Fruit fly (Drosophila melanogaster) whole organism, embryonic: ENCODE measurements around the gene CG9130.

Source experiments
- Asciz ChIP-seq: fragments of 200-800 bp; sonication (Bioruptor generic); optimal IDR thresholded peaks from 2 replicates; lab custom pipeline; 2017; ENCODE audit warnings: missing biosample characterization, mild to moderate bottlenecking, missing genetic modification characterization, missing genetic modification reagents
- CG10321 ChIP-seq: fragments of 200-800 bp; sonication (Bioruptor generic); IDR thresholded peaks from 2 replicates; pipeline ENCODE4 v1.3.6; 2022; ENCODE audit warnings: missing biosample characterization, missing genetic modification characterization
- CG10543 ChIP-seq: fragments of 200-800 bp; sonication (Bioruptor generic); optimal IDR thresholded peaks from 3 replicates; lab custom pipeline; 2017; ENCODE audit warnings: missing biosample characterization, mild to moderate bottlenecking, missing genetic modification characterization, moderate library complexity
- CG13424 ChIP-seq: fragments of 200-800 bp; sonication (Bioruptor generic); optimal IDR thresholded peaks from 2 replicates; lab custom pipeline; 2019; ENCODE audit warnings: missing biosample characterization, mild to moderate bottlenecking, missing genetic modification characterization, moderate library complexity
- CG1647 ChIP-seq: fragments of 200-800 bp; sonication (Bioruptor generic); optimal IDR thresholded peaks from 3 replicates; lab custom pipeline; 2016; ENCODE audit warnings: missing biosample characterization, missing genetic modification characterization
- CG17912 ChIP-seq: fragments of 200-800 bp; sonication (Bioruptor generic); optimal IDR thresholded peaks from 2 replicates; lab custom pipeline; 2018; ENCODE audit warnings: missing biosample characterization, mild to moderate bottlenecking, missing genetic modification characterization
- CG2199 ChIP-seq: fragments of 200-800 bp; sonication (Bioruptor generic); IDR thresholded peaks from 3 replicates; pipeline ENCODE4 v1.3.6; 2022; ENCODE audit warnings: missing biosample characterization, missing genetic modification characterization
- CG31441 ChIP-seq: fragments of 200-800 bp; sonication (Bioruptor generic); IDR thresholded peaks from 2 replicates; pipeline ENCODE4 v1.3.6; 2022; ENCODE audit warnings: missing biosample characterization, missing genetic modification characterization
- CG4328 ChIP-seq: fragments of 200-800 bp; sonication (Bioruptor generic); optimal IDR thresholded peaks from 3 replicates; lab custom pipeline; 2017; ENCODE audit warnings: missing biosample characterization, missing genetic modification reagents, missing genetic modification characterization
- CG7987 ChIP-seq: fragments of 200-800 bp; sonication (Bioruptor generic); optimal IDR thresholded peaks from 2 replicates; lab custom pipeline; 2018; ENCODE audit warnings: missing biosample characterization, mild to moderate bottlenecking, missing genetic modification characterization, moderate library complexity
- CrebB ChIP-seq: fragments of 200-800 bp; sonication (Bioruptor generic); optimal IDR thresholded peaks from 3 replicates; lab custom pipeline; 2018; ENCODE audit warnings: missing biosample characterization, mild to moderate bottlenecking, missing genetic modification characterization
- Deaf1 ChIP-seq: fragments of 200-800 bp; optimal IDR thresholded peaks from 3 replicates; lab custom pipeline; 2019; ENCODE audit warnings: missing biosample characterization, mild to moderate bottlenecking, missing genetic modification characterization, moderate library complexity
- Dip3 ChIP-seq: fragments of 200-800 bp; sonication (Bioruptor generic); optimal IDR thresholded peaks from 3 replicates; lab custom pipeline; 2016; ENCODE audit warnings: missing biosample characterization, missing genetic modification characterization
- Doc2 ChIP-seq: fragments of 200-800 bp; sonication (Bioruptor generic); IDR thresholded peaks from 2 replicates; pipeline ENCODE4 v1.3.6; 2022; ENCODE audit warnings: missing biosample characterization, missing genetic modification characterization
- ERR ChIP-seq: fragments of 200-800 bp; sonication (Bioruptor generic); optimal IDR thresholded peaks from 2 replicates; lab custom pipeline; 2016; ENCODE audit warnings: missing biosample characterization, missing genetic modification characterization
- Gug ChIP-seq: fragments of 200-800 bp; sonication (Bioruptor generic); IDR thresholded peaks from 4 replicates; pipeline ENCODE4 v1.3.6; 2022; ENCODE audit warnings: missing biosample characterization, missing genetic modification characterization
- HmgZ ChIP-seq: fragments of 200-800 bp; sonication (Bioruptor generic); optimal IDR thresholded peaks from 2 replicates; lab custom pipeline; 2018; ENCODE audit warnings: missing biosample characterization, mild to moderate bottlenecking, missing genetic modification characterization
- Hmx ChIP-seq: fragments of 200-800 bp; sonication (Bioruptor generic); optimal IDR thresholded peaks from 2 replicates; lab custom pipeline; 2016; ENCODE audit warnings: missing biosample characterization, missing genetic modification characterization
- Hr39 ChIP-seq: fragments of >200 bp; optimal IDR thresholded peaks from 2 replicates; lab custom pipeline; 2017
- Hr51 ChIP-seq, 2 experiments: fragments of 200-800 bp; sonication (Bioruptor generic); optimal IDR thresholded peaks; 2 replicates in 1 of 2; 3 replicates in 1 of 2; lab custom pipeline; 2016 to 2018; ENCODE audit warnings: missing biosample characterization in 2 of 2, missing genetic modification characterization in 2 of 2, mild to moderate bottlenecking in 1 of 2, moderate library complexity in 1 of 2
- Neu2 ChIP-seq: fragments of 200-800 bp; sonication (Bioruptor generic); optimal IDR thresholded peaks from 3 replicates; lab custom pipeline; 2016; ENCODE audit warnings: missing biosample characterization, missing genetic modification characterization, borderline replicate concordance
- Nf-YC ChIP-seq: fragments of 200-800 bp; optimal IDR thresholded peaks from 3 replicates; lab custom pipeline; 2019; ENCODE audit warnings: missing biosample characterization, mild to moderate bottlenecking, missing genetic modification characterization, moderate library complexity
- NfI ChIP-seq: fragments of 200-800 bp; sonication (Bioruptor generic); optimal IDR thresholded peaks from 3 replicates; lab custom pipeline; 2018; ENCODE audit warnings: missing biosample characterization, mild to moderate bottlenecking, missing genetic modification characterization, moderate library complexity
- Rfx ChIP-seq: fragments of 200-800 bp; sonication (Bioruptor generic); IDR thresholded peaks from 2 replicates; pipeline ENCODE4 v1.3.6; 2022; ENCODE audit warnings: missing biosample characterization, missing genetic modification characterization
- bab2 ChIP-seq: fragments of 200-800 bp; sonication (Bioruptor generic); optimal IDR thresholded peaks from 2 replicates; lab custom pipeline; 2016; ENCODE audit warnings: missing biosample characterization, missing genetic modification characterization
- cato ChIP-seq: fragments of 200-800 bp; sonication (Bioruptor generic); optimal IDR thresholded peaks from 2 replicates; lab custom pipeline; 2016; ENCODE audit warnings: missing biosample characterization, missing genetic modification characterization, borderline replicate concordance
- cg ChIP-seq: fragments of 200-800 bp; sonication (Bioruptor generic); optimal IDR thresholded peaks from 3 replicates; lab custom pipeline; 2019; ENCODE audit warnings: missing biosample characterization, mild to moderate bottlenecking, missing genetic modification characterization, moderate library complexity
- exex ChIP-seq: fragments of 200-800 bp; sonication (Bioruptor generic); optimal IDR thresholded peaks from 4 replicates; lab custom pipeline; 2018; ENCODE audit warnings: missing biosample characterization, mild to moderate bottlenecking, missing genetic modification characterization, moderate library complexity
- fd64A ChIP-seq: fragments of 200-800 bp; sonication (Bioruptor generic); optimal IDR thresholded peaks from 3 replicates; lab custom pipeline; 2018; ENCODE audit warnings: missing biosample characterization, mild to moderate bottlenecking, missing genetic modification characterization
- gce ChIP-seq: fragments of 200-800 bp; sonication (Bioruptor generic); IDR thresholded peaks from 3 replicates; pipeline ENCODE4 v1.3.6; 2022; ENCODE audit warnings: missing biosample characterization, missing genetic modification characterization
- gt ChIP-seq: fragments of 200-800 bp; sonication (Bioruptor generic); IDR thresholded peaks from 2 replicates; pipeline ENCODE4 v1.3.6; 2022; ENCODE audit warnings: missing biosample characterization, missing genetic modification characterization
- kah ChIP-seq: fragments of 200-800 bp; sonication (Bioruptor generic); optimal IDR thresholded peaks from 2 replicates; lab custom pipeline; 2018; ENCODE audit warnings: missing biosample characterization, mild to moderate bottlenecking, missing genetic modification characterization
- kay ChIP-seq: fragments of 200-800 bp; sonication (Bioruptor generic); optimal IDR thresholded peaks from 2 replicates; lab custom pipeline; 2016; ENCODE audit warnings: missing biosample characterization, missing genetic modification characterization
- ken ChIP-seq: fragments of 200-800 bp; sonication (Bioruptor generic); IDR thresholded peaks from 3 replicates; pipeline ENCODE4 v1.3.6; 2022; ENCODE audit warnings: missing biosample characterization, missing genetic modification characterization
- maf-S ChIP-seq: fragments of 200-800 bp; sonication (Bioruptor generic); optimal IDR thresholded peaks from 2 replicates; lab custom pipeline; 2016; ENCODE audit warnings: missing biosample characterization, missing genetic modification characterization
- nerfin-1 ChIP-seq: fragments of 200-800 bp; sonication (Bioruptor generic); optimal IDR thresholded peaks from 3 replicates; lab custom pipeline; 2019; ENCODE audit warnings: missing biosample characterization, mild to moderate bottlenecking, missing genetic modification characterization, moderate library complexity
- nmo ChIP-seq: fragments of 200-800 bp; sonication (Bioruptor generic); optimal IDR thresholded peaks from 2 replicates; lab custom pipeline; 2018; ENCODE audit warnings: missing biosample characterization, mild to moderate bottlenecking, missing genetic modification characterization, moderate library complexity
- scrt ChIP-seq: fragments of 200-800 bp; sonication (Bioruptor generic); optimal IDR thresholded peaks from 2 replicates; lab custom pipeline; 2018; ENCODE audit warnings: missing biosample characterization, mild to moderate bottlenecking, missing genetic modification characterization, moderate library complexity
- sens-2 ChIP-seq: fragments of 200-800 bp; sonication (Bioruptor generic); IDR thresholded peaks from 2 replicates; pipeline ENCODE4 v1.3.6; 2022; ENCODE audit warnings: missing biosample characterization, missing genetic modification characterization
- sim ChIP-seq: fragments of 200-800 bp; sonication (Bioruptor generic); IDR thresholded peaks from 2 replicates; pipeline ENCODE4 v1.3.6; 2022; ENCODE audit warnings: missing biosample characterization, missing genetic modification characterization
- sqz ChIP-seq: fragments of 200-800 bp; sonication (Bioruptor generic); optimal IDR thresholded peaks from 3 replicates; lab custom pipeline; 2018; ENCODE audit warnings: missing biosample characterization, mild to moderate bottlenecking, missing genetic modification characterization
- ssp ChIP-seq: fragments of 200-800 bp; sonication (Bioruptor generic); IDR thresholded peaks from 2 replicates; pipeline ENCODE4 v1.3.6; 2022; ENCODE audit warnings: missing biosample characterization, missing genetic modification characterization
- sug ChIP-seq: fragments of 200-800 bp; optimal IDR thresholded peaks from 2 replicates; lab custom pipeline; 2019; ENCODE audit warnings: missing biosample characterization, mild to moderate bottlenecking, missing genetic modification characterization, moderate library complexity
- trh ChIP-seq: fragments of 200-800 bp; sonication (Bioruptor generic); optimal IDR thresholded peaks from 2 replicates; lab custom pipeline; 2016; ENCODE audit warnings: missing biosample characterization, missing genetic modification characterization
- tx ChIP-seq: fragments of 200-800 bp; sonication (Bioruptor generic); optimal IDR thresholded peaks from 2 replicates; lab custom pipeline; 2016; ENCODE audit warnings: missing biosample characterization, missing genetic modification characterization
- zen ChIP-seq: fragments of 200-800 bp; sonication (Bioruptor generic); optimal IDR thresholded peaks from 3 replicates; lab custom pipeline; 2018; ENCODE audit warnings: missing biosample characterization, mild to moderate bottlenecking, missing genetic modification characterization, moderate library complexity
- zfh1 ChIP-seq: fragments of 200-800 bp; sonication (Bioruptor generic); IDR thresholded peaks from 3 replicates; pipeline ENCODE4 v1.3.6; 2022; ENCODE audit warnings: missing biosample characterization, missing genetic modification characterization

The CG9130 gene

dm6 chr3L:1227303-1227797, 24.5 kb upstream of the CG9130 start, which contains the start of gene LysS (continued):
- TF ChIP-seq CG2199 (GFP tag; lab: Robert Waterston, UW) (0 out of 3 replicates have a peak, but pooled peaks have one; percentile 36), exex (tag; lab: Kevin White, UChicago) (peak; percentile 58), cato (GFP tag; lab: Kevin White, UChicago) (no peak), sens-2 (GFP tag; lab: Robert Waterston, UW) (no peak), Deaf1 (no peak), Hr51 (GFP tag; optimal IDR thresholded peaks at IDR 0.05; lab: Kevin White, UChicago) (no peak), sqz (GFP tag; lab: Kevin White, UChicago) (no peak), ERR (GFP tag; lab: Kevin White, UChicago) (no peak), scrt (no peak), ken (GFP tag; lab: Robert Waterston, UW) (no peak), zen (tag; lab: Kevin White, UChicago) (no peak)

- TF ChIP-seq exex (tag; lab: Kevin White, UChicago) = peak; percentile 65
- TF ChIP-seq CG10321 (GFP tag; lab: Robert Waterston, UW) = no peak
Measured at dm6 chr3L:1232582-1232981, 19.2 kb upstream of the CG9130 start, which contains the start of gene CG33965. Gene CG33965 (plus strand): TSS chr3L:1232882.

- TF ChIP-seq CG7987 (GFP tag; lab: Kevin White, UChicago) (no peak), exex (tag; lab: Kevin White, UChicago) (peak; percentile 43), CG13424 (no peak), nmo (GFP tag; lab: Kevin White, UChicago) (no peak), Hr39 (lab: Kevin White, UChicago) (no peak), CG31441 (GFP tag; lab: Robert Waterston, UW) (no peak), HmgZ (tag; lab: Kevin White, UChicago) (peak; percentile 22), Deaf1 (peak; percentile 2), trh (GFP tag; lab: Kevin White, UChicago) (no peak), zfh1 (GFP tag; lab: Robert Waterston, UW) (no peak), sug (tag; lab: Kevin White, UChicago) (peak; percentile 36), Rfx (GFP tag; lab: Robert Waterston, UW) (no peak), Doc2 (no peak), CG4328 (GFP tag; lab: Kevin White, UChicago) (no peak), Hmx (no peak), fd64A (no peak), tx (GFP tag; lab: Kevin White, UChicago) (no peak), sim (GFP tag; lab: Robert Waterston, UW) (no peak), maf-S (GFP tag; lab: Kevin White, UChicago) (no peak)
Measured at dm6 chr3L:1233830-1234229, 18.0 kb upstream of the CG9130 start, which contains the start of gene CG33966. Gene CG33966 (plus strand): TSS chr3L:1234130.

- TF ChIP-seq Neu2 (GFP tag; lab: Kevin White, UChicago) (no peak), Nf-YC (no peak), ssp (GFP tag; lab: Robert Waterston, UW) (no peak), nerfin-1 (tag; lab: Kevin White, UChicago) (no peak), Gug (GFP tag; lab: Robert Waterston, UW) (no peak), kah (GFP tag; lab: Kevin White, UChicago) (peak; percentile 8), Asciz (GFP tag; lab: Kevin White, UChicago) (no peak), bab2 (no peak), gce (GFP tag; lab: Robert Waterston, UW) (no peak), gt (GFP tag; lab: Robert Waterston, UW) (no peak), CrebB (tag; lab: Kevin White, UChicago) (no peak), sug (tag; lab: Kevin White, UChicago) (peak; percentile 65), cg (no peak), Dip3 (GFP tag; lab: Kevin White, UChicago) (no peak), CG1647 (GFP tag; lab: Kevin White, UChicago) (no peak), NfI (GFP tag; lab: Kevin White, UChicago) (no peak), kay (no peak), CG10543 (peak; percentile 8), CG17912 (GFP tag; lab: Kevin White, UChicago) (no peak)
Measured at dm6 chr3L:1235426-1235825, 16.4 kb upstream of the CG9130 start, which contains the start of gene galene. Gene galene (plus strand): TSS chr3L:1235726.
